Worm (Caenorhabditis elegans) whole organism, young adult: ENCODE data around the gene C37C3.2.

ENCODE experiments used
- B0035.1 ChIP-seq: sonication (generic microtip); optimal IDR thresholded peaks from 2 replicates; lab custom pipeline; 2016; ENCODE audit warnings: missing genetic modification characterization, mild to moderate bottlenecking, missing compliant biosample characterization, missing genotype, missing genetic modification reagents
- B0336.3 ChIP-seq: fragments of 200-800 bp; sonication (Bioruptor generic); IDR thresholded peaks from 2 replicates; pipeline ENCODE4 v1.3.6; 2022; ENCODE audit warnings: missing genetic modification characterization, missing compliant biosample characterization
- C06A6.2 ChIP-seq: fragments of 200-800 bp; sonication (Bioruptor generic); conservative IDR thresholded peaks from 2 replicates; pipeline ENCODE4 v1.3.6; 2022; ENCODE audit warnings: missing genetic modification characterization, missing compliant biosample characterization
- C17E4.6 ChIP-seq: fragments of 200-800 bp; sonication (Bioruptor generic); IDR thresholded peaks from 2 replicates; pipeline ENCODE4 v1.3.6; 2022; ENCODE audit warnings: missing genetic modification reagents, missing genetic modification characterization, missing compliant biosample characterization
- F22D6.2 ChIP-seq: sonication (generic microtip); optimal IDR thresholded peaks from 2 replicates; lab custom pipeline; 2016; ENCODE audit warnings: mild to moderate bottlenecking, missing genetic modification characterization, missing compliant biosample characterization
- F55B11.4 ChIP-seq: sonication (generic microtip); optimal IDR thresholded peaks from 2 replicates; lab custom pipeline; 2016; ENCODE audit warnings: missing compliant biosample characterization, missing genetic modification characterization, borderline replicate concordance; ENCODE audit not compliant: insufficient read depth
- Y95B8A.8 ChIP-seq: fragments of 200-800 bp; sonication (Bioruptor generic); IDR thresholded peaks from 2 replicates; pipeline ENCODE4 v1.3.6; 2022; ENCODE audit warnings: missing genetic modification reagents, missing genetic modification characterization, missing compliant biosample characterization
- aptf-3 ChIP-seq: fragments of 200-800 bp; sonication (Bioruptor generic); IDR thresholded peaks from 2 replicates; pipeline ENCODE4 v1.3.6; 2022; ENCODE audit warnings: missing genetic modification characterization, missing compliant biosample characterization
- attf-3 ChIP-seq: fragments of 200-800 bp; sonication (Bioruptor generic); conservative IDR thresholded peaks from 2 replicates; pipeline ENCODE4 v1.3.6; 2022; ENCODE audit warnings: missing genetic modification reagents, missing genetic modification characterization, missing compliant biosample characterization
- attf-5 ChIP-seq: fragments of 200-800 bp; sonication (Bioruptor generic); optimal IDR thresholded peaks from 2 replicates; lab custom pipeline; 2018; ENCODE audit warnings: mild to moderate bottlenecking, missing genetic modification characterization, missing compliant biosample characterization
- cebp-1 ChIP-seq, 2 experiments: fragments of 200-800 bp in 1 of 2; sonication (Bioruptor generic) in 1 of 2; sonication (generic microtip) in 1 of 2; IDR thresholded peaks in 1 of 2; optimal IDR thresholded peaks in 1 of 2; 2 replicates each; pipeline versions ENCODE4 v1.3.6 to Lab custom; 2017 to 2022; ENCODE audit warnings: missing compliant biosample characterization in 2 of 2, missing genetic modification characterization in 2 of 2, mild to moderate bottlenecking in 1 of 2, missing genetic modification reagents in 1 of 2, moderate library complexity in 1 of 2
- ceh-58 ChIP-seq: fragments of 200-800 bp; sonication (Bioruptor generic); IDR thresholded peaks from 2 replicates; pipeline ENCODE4 v1.3.6; 2022; ENCODE audit warnings: missing genetic modification characterization, missing compliant biosample characterization
- ceh-79 ChIP-seq: sonication (generic microtip); optimal IDR thresholded peaks from 2 replicates; lab custom pipeline; 2017; ENCODE audit warnings: mild to moderate bottlenecking, missing genetic modification characterization, missing compliant biosample characterization
- dpl-1 ChIP-seq: fragments of 150-350 bp; optimal IDR thresholded peaks from 2 replicates; lab custom pipeline; 2014; ENCODE audit warnings: missing biosample characterization, missing genetic modification reagents, missing genetic modification characterization
- egrh-3 ChIP-seq: fragments of 200-800 bp; sonication (Bioruptor generic); IDR thresholded peaks from 2 replicates; pipeline ENCODE4 v1.3.6; 2022; ENCODE audit warnings: missing genetic modification reagents, missing genetic modification characterization, missing compliant biosample characterization
- hmg-1.2 ChIP-seq: fragments of 200-800 bp; sonication (Bioruptor generic); IDR thresholded peaks from 2 replicates; pipeline ENCODE4 v1.3.6; 2022; ENCODE audit warnings: missing genetic modification reagents, missing genetic modification characterization, missing compliant biosample characterization
- let-607 ChIP-seq, 2 experiments: fragments of 200-800 bp in 1 of 2; sonication (Bioruptor generic) in 1 of 2; sonication (generic microtip) in 1 of 2; optimal IDR thresholded peaks; 2 replicates each; lab custom pipeline; 2016 to 2018; ENCODE audit warnings: mild to moderate bottlenecking in 2 of 2, missing compliant biosample characterization in 2 of 2, missing genetic modification characterization in 2 of 2, moderate library complexity in 2 of 2, missing genotype in 1 of 2
- lin-26 ChIP-seq: fragments of 200-800 bp; sonication (Bioruptor generic); IDR thresholded peaks from 2 replicates; pipeline ENCODE4 v1.3.6; 2022; ENCODE audit warnings: missing genetic modification reagents, missing genetic modification characterization, missing compliant biosample characterization
- lin-54 ChIP-seq: fragments of 200-800 bp; sonication (Bioruptor generic); optimal IDR thresholded peaks from 2 replicates; lab custom pipeline; 2018; ENCODE audit warnings: mild to moderate bottlenecking, missing genetic modification characterization, missing compliant biosample characterization
- lsl-1 ChIP-seq: fragments of 200-800 bp; sonication (Bioruptor generic); optimal IDR thresholded peaks from 2 replicates; lab custom pipeline; 2018; ENCODE audit warnings: mild to moderate bottlenecking, missing genetic modification characterization, moderate library complexity, missing compliant biosample characterization
- lsy-27 ChIP-seq: sonication (generic microtip); optimal IDR thresholded peaks from 2 replicates; lab custom pipeline; 2017; ENCODE audit warnings: missing genetic modification characterization, mild to moderate bottlenecking, missing compliant biosample characterization, antibody characterized with exemption, missing genotype, borderline replicate concordance; ENCODE audit not compliant: insufficient read depth
- madf-3 ChIP-seq: fragments of 200-800 bp; sonication (Bioruptor generic); IDR thresholded peaks from 2 replicates; pipeline ENCODE4 v1.3.6; 2022; ENCODE audit warnings: missing genetic modification reagents, missing genetic modification characterization, missing compliant biosample characterization
- madf-6 ChIP-seq: fragments of 200-800 bp; sonication (Bioruptor generic); IDR thresholded peaks from 2 replicates; pipeline ENCODE4 v1.3.6; 2022; ENCODE audit warnings: missing genetic modification reagents, missing genetic modification characterization, missing compliant biosample characterization
- mcd-1 ChIP-seq: fragments of 200-800 bp; sonication (Bioruptor generic); IDR thresholded peaks from 2 replicates; pipeline ENCODE4 v1.3.6; 2022; ENCODE audit warnings: missing genetic modification reagents, missing genetic modification characterization, missing compliant biosample characterization
- nfyb-1 ChIP-seq: fragments of 200-800 bp; sonication (Bioruptor generic); IDR thresholded peaks from 2 replicates; pipeline ENCODE4 v1.3.6; 2022; ENCODE audit warnings: missing genetic modification reagents, missing genetic modification characterization, missing compliant biosample characterization
- nhr-27 ChIP-seq: fragments of 200-800 bp; sonication (Bioruptor generic); optimal IDR thresholded peaks from 2 replicates; lab custom pipeline; 2018; ENCODE audit warnings: mild to moderate bottlenecking, missing genetic modification characterization, moderate library complexity, missing compliant biosample characterization
- nhr-80 ChIP-seq: sonication (generic microtip); optimal IDR thresholded peaks from 2 replicates; lab custom pipeline; 2016; ENCODE audit warnings: missing genetic modification characterization, missing compliant biosample characterization
- repo-1 ChIP-seq: sonication (generic microtip); optimal IDR thresholded peaks from 2 replicates; lab custom pipeline; 2017; ENCODE audit warnings: mild to moderate bottlenecking, missing genetic modification characterization, missing compliant biosample characterization
- sdz-38 ChIP-seq: sonication (generic microtip); optimal IDR thresholded peaks from 2 replicates; lab custom pipeline; 2016; ENCODE audit warnings: missing genotype, missing genetic modification characterization, missing compliant biosample characterization
- snpc-4 ChIP-seq, 5 experiments: fragments of 150-350 bp in 1 of 5; sonication (generic microtip) in 4 of 5; optimal IDR thresholded peaks; 2 replicates each; lab custom pipeline; 2014 to 2018; ENCODE audit warnings: missing genetic modification characterization in 5 of 5, missing biosample characterization in 3 of 5, antibody characterized with exemption in 2 of 5, mild to moderate bottlenecking in 2 of 5, missing compliant biosample characterization in 2 of 5, missing genotype in 2 of 5, moderate library complexity in 2 of 5, missing genetic modification reagents in 1 of 5
- sptf-2 ChIP-seq: fragments of 200-800 bp; sonication (Bioruptor generic); optimal IDR thresholded peaks from 2 replicates; lab custom pipeline; 2018; ENCODE audit warnings: mild to moderate bottlenecking, missing genetic modification characterization, missing compliant biosample characterization
- tbp1 ChIP-seq: fragments of 200-800 bp; sonication (Bioruptor generic); optimal IDR thresholded peaks from 2 replicates; lab custom pipeline; 2018; ENCODE audit warnings: mild to moderate bottlenecking, missing genetic modification characterization, missing compliant biosample characterization
- zfh-2 ChIP-seq: fragments of 200-800 bp; sonication (Bioruptor generic); conservative IDR thresholded peaks from 2 replicates; pipeline ENCODE4 v1.3.6; 2022; ENCODE audit warnings: missing genetic modification reagents, missing genetic modification characterization, missing compliant biosample characterization

Gene C37C3.2

DNA sequence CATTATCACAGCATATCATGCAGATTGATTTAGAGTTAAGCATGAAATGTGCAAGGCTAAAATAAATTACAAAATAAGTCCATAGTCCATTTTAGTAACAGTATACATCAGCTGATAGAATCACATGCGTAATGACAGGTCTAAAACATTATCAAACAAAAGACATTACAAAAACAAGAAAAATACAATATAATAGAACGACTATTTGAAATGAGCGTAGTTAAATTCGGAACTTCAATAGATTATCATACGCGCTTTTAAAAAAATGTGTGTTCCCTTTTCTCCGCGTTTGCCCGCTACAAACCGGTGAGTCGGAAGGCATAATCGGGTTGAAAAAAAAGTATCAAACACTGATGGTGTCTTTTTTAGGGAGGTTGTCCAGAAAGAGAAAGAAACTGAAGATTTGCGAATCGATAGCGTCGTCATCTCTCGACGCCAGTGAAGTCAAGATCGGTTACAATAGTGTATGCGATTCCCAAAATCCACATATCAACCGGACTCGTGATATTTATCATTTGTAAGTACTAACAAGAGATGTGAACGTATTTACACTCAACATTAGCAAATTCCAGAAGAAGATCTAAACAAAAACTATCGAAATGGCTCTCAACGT lies at the start of gene C37C3.2:
C37C3.2 (plus strand) TSS at position 563 of the 613 bp plus-strand sequence.
- TF ChIP-seq ceh-79 (tag; lab: Kevin White, UChicago) (no peak), sptf-2 (no peak)

DNA sequence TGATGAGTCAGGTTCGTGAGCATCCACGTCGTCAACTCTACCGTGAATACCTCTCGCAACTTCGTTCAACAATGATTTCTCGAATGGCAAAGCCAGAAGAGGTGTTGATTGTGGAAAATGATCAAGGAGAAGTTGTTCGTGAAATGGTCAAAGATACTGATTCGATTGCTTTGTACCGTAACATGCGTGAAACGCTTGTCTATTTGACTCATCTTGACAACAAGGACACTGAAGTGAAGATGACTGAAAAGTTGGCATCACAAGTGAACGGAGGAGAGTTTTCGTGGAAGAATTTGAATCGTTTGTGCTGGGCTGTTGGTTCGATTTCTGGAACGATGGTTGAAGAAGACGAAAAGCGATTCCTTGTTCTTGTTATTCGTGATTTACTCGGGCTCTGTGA lies 49.1 kb upstream of the C37C3.2 start:
- TF ChIP-seq lin-26 (no peak), ceh-58 (GFP tag; lab: Robert Waterston, UW) (no peak), C17E4.6 (GFP tag; lab: Robert Waterston, UW) (no peak), hmg-1.2 (GFP tag; lab: Robert Waterston, UW) (no peak), B0336.3 (GFP tag; lab: Robert Waterston, UW) (no peak), nfyb-1 (GFP tag; lab: Robert Waterston, UW) (no peak), snpc-4 (GFP tag; optimal IDR thresholded peaks at IDR 0.05; lab: Kevin White, UChicago) (no peak), snpc-4 (tag; optimal IDR thresholded peaks at IDR 0.05; lab: Kevin White, UChicago) (no peak), dpl-1 (GFP tag; lab: Kevin White, UChicago) (no peak), nhr-27 (tag; lab: Kevin White, UChicago) (no peak), F55B11.4 (tag; lab: Kevin White, UChicago) (no peak), lsl-1 (GFP tag; lab: Kevin White, UChicago) (no peak), attf-3 (no peak), zfh-2 (GFP tag; lab: Robert Waterston, UW) (no peak), mcd-1 (no peak), lsy-27 (tag; lab: Kevin White, UChicago) (no peak), B0035.1 (tag; lab: Kevin White, UChicago) (no peak), let-607 (tag; optimal IDR thresholded peaks at IDR 0.05; lab: Kevin White, UChicago) (no peak), aptf-3 (GFP tag; lab: Robert Waterston, UW) (no peak), C06A6.2 (no peak)

DNA sequence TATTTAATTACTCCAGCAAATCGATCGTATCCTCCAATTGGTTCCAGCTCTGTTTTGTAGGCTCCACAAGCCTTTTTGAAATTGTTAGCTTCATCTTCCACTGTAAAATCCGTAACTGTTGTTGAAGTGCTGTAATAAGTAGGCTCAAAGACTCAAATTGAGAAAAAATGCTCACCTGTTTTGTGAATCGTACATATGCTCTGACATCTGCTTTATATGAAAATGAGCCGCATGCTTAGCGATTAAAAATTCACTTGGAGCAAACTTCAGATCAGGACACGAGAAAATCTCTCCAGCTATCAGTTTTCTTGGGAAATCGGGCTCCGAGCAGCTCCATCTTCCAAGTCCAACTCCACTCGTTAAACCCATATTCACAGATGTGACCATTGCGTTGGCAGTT lies 47.3 kb upstream of the C37C3.2 start:
- no peak for TF ChIP-seq tbp1 (GFP tag; lab: Kevin White, UChicago)
- TF ChIP-seq B0336.3 (GFP tag; lab: Robert Waterston, UW), result no peak
- 0 out of 2 replicates have a peak, but pooled peaks have one; percentile 15 for TF ChIP-seq madf-6
- TF ChIP-seq sdz-38 (tag; lab: Kevin White, UChicago), result no peak

DNA sequence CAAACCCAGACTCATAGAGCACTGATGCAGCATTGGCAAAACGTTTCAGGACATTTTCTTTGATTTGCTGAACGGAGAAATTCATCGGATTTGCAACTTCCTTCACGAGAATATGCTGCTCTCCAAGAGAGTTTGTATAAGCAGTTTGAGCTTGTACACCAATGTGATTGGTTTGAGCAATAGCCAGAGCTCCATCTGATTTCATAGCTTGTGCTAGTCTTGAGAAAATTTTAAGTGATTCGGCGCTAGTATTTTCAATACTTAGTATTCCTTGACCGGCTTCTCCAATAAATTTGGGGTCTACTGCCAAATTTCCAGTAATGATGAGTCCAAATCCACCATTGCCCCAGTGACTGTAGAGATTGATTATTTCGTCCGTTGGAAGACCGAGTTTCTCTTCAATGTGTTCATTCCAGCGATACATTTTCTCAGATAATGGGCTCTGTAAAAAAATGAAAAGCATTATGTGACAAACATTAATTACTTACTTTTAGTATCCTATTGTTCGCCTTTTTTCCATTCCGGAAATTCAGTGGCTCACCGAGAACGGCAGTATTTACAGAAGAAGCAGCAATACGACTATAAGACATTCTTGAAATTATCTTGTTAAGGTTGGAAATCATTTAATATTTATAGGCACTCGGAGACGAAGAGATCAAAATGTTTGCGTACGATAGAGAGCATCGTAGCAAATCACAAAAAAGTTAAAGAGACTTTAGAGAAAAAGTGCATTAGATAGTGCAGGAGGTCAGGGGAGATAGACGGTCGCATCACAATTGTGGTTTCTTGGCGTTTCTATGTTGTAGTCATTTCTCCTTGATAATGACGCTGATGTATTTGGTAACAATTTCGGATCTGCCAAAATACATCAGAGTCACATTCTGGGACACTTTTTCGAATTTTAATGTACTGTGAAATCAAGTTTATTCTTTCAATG lies 46.2 kb upstream of the C37C3.2 start, which contains the start of gene ZK742.3:
ZK742.3 (minus strand) TSS at position 593 of the 937 bp plus-strand sequence.
- peak; percentile 6 for TF ChIP-seq attf-5
- TF ChIP-seq lin-26, result 0 out of 2 replicates have a peak, but pooled peaks have one; percentile 20
- TF ChIP-seq Y95B8A.8 (GFP tag; lab: Robert Waterston, UW), result no peak
- TF ChIP-seq F22D6.2 (tag; lab: Kevin White, UChicago), result no peak
- no peak for TF ChIP-seq let-607 (tag; optimal IDR thresholded peaks at IDR 0.05; lab: Kevin White, UChicago)
- no peak for TF ChIP-seq cebp-1 (GFP tag; IDR thresholded peaks at IDR 0.05; lab: Robert Waterston, UW)
- TF ChIP-seq cebp-1 (tag; optimal IDR thresholded peaks at IDR 0.05; lab: Kevin White, UChicago), result peak; percentile 4
- TF ChIP-seq lin-54 (GFP tag; lab: Kevin White, UChicago), result no peak
- no peak for TF ChIP-seq madf-3 (GFP tag; lab: Robert Waterston, UW)
- TF ChIP-seq nhr-80, result peak; percentile 63
- no peak for TF ChIP-seq egrh-3 (GFP tag; lab: Robert Waterston, UW)
- TF ChIP-seq repo-1, result no peak
- TF ChIP-seq, all 124 proteins: peak for 4
